Fruit fly (Drosophila melanogaster) whole organism, wandering third instar larva: ENCODE measurements around the gene CG43925.

Source experiments
- CG32264 ChIP-seq: fragments of 200-800 bp; sonication (Bioruptor generic); optimal IDR thresholded peaks from 2 replicates; lab custom pipeline; 2016; ENCODE audit warnings: missing biosample characterization, missing genetic modification characterization
- CG9705 ChIP-seq: fragments of 200-800 bp; sonication (Bioruptor generic); optimal IDR thresholded peaks from 2 replicates; lab custom pipeline; 2018; ENCODE audit warnings: missing biosample characterization, mild to moderate bottlenecking, missing genetic modification characterization
- CrebA ChIP-seq: fragments of 200-800 bp; sonication (Bioruptor generic); optimal IDR thresholded peaks from 2 replicates; lab custom pipeline; 2016; ENCODE audit warnings: missing biosample characterization, mild to moderate bottlenecking, missing genetic modification characterization, borderline replicate concordance
- Dfd ChIP-seq: fragments of >200 bp; optimal IDR thresholded peaks from 2 replicates; lab custom pipeline; 2017; ENCODE audit warnings: missing biosample characterization, missing genetic modification characterization
- Dif ChIP-seq: fragments of 200-275, 200-300 bp; sonication (Bioruptor generic); optimal IDR thresholded peaks from 2 replicates; lab custom pipeline; 2018; ENCODE audit warnings: missing biosample characterization, missing genetic modification characterization; ENCODE audit not compliant: partially characterized antibody
- GATAd ChIP-seq: sonication (Bioruptor generic); optimal IDR thresholded peaks from 2 replicates; lab custom pipeline; 2016; ENCODE audit warnings: missing biosample characterization, missing genetic modification characterization
- HLH106 ChIP-seq: fragments of 200-800 bp; optimal IDR thresholded peaks from 3 replicates; lab custom pipeline; 2019; ENCODE audit warnings: missing biosample characterization, mild to moderate bottlenecking, missing genetic modification characterization, moderate library complexity
- Hnf4 ChIP-seq: fragments of 200-800 bp; sonication (Bioruptor generic); optimal IDR thresholded peaks from 2 replicates; lab custom pipeline; 2016; ENCODE audit warnings: missing biosample characterization, mild to moderate bottlenecking, missing genetic modification characterization
- Hr83 ChIP-seq: fragments of 200-300 bp; sonication (Bioruptor generic); optimal IDR thresholded peaks from 2 replicates; lab custom pipeline; 2016; ENCODE audit warnings: missing biosample characterization, mild to moderate bottlenecking, missing genetic modification characterization, moderate library complexity; ENCODE audit not compliant: poor library complexity, severe bottlenecking
- Jra ChIP-seq: sonication (Bioruptor generic); optimal IDR thresholded peaks from 2 replicates; lab custom pipeline; 2016; ENCODE audit warnings: missing biosample characterization, missing genetic modification characterization
- Mio ChIP-seq: sonication (Bioruptor generic); optimal IDR thresholded peaks from 2 replicates; lab custom pipeline; 2016; ENCODE audit warnings: missing biosample characterization, missing genetic modification characterization
- Myc ChIP-seq: fragments of >200 bp; optimal IDR thresholded peaks from 2 replicates; lab custom pipeline; 2017
- N ChIP-seq: fragments of >200 bp; optimal IDR thresholded peaks from 2 replicates; lab custom pipeline; 2018; ENCODE audit warnings: missing biosample characterization, missing external identifiers, missing genetic modification characterization
- OdsH ChIP-seq: fragments of 200-800 bp; sonication (Bioruptor generic); optimal IDR thresholded peaks from 2 replicates; lab custom pipeline; 2016; ENCODE audit warnings: missing biosample characterization, mild to moderate bottlenecking, missing genetic modification characterization
- Rel ChIP-seq, 2 experiments: fragments of 200-800 bp; sonication (Bioruptor generic) in 1 of 2; optimal IDR thresholded peaks; 2 replicates in 1 of 2; 3 replicates in 1 of 2; lab custom pipeline; 2016 to 2019; ENCODE audit warnings: mild to moderate bottlenecking in 2 of 2, missing biosample characterization in 2 of 2, missing genetic modification characterization in 2 of 2, moderate library complexity in 1 of 2
- Sp1 ChIP-seq: fragments of 200-800 bp; sonication (Bioruptor generic); optimal IDR thresholded peaks from 3 replicates; lab custom pipeline; 2019; ENCODE audit warnings: missing biosample characterization, mild to moderate bottlenecking, missing genetic modification characterization, moderate library complexity
- Vsx2 ChIP-seq: fragments of 200-300, 225-300 bp; sonication (Bioruptor generic); optimal IDR thresholded peaks from 2 replicates; lab custom pipeline; 2018; ENCODE audit warnings: missing biosample characterization, missing genetic modification characterization; ENCODE audit not compliant: partially characterized antibody
- brk ChIP-seq: fragments of 200-800 bp; sonication (Bioruptor generic); optimal IDR thresholded peaks from 2 replicates; lab custom pipeline; 2016; ENCODE audit warnings: missing biosample characterization, mild to moderate bottlenecking, missing genetic modification characterization
- dmrt93B ChIP-seq: fragments of 200-800 bp; sonication (Bioruptor generic); optimal IDR thresholded peaks from 2 replicates; lab custom pipeline; 2018; ENCODE audit warnings: missing biosample characterization, mild to moderate bottlenecking, missing genetic modification characterization
- ey ChIP-seq: fragments of 200-800 bp; sonication (Bioruptor generic); optimal IDR thresholded peaks from 2 replicates; lab custom pipeline; 2016; ENCODE audit warnings: missing biosample characterization, missing genetic modification characterization
- foxo ChIP-seq, 2 experiments: fragments of 200-800 bp; sonication (Bioruptor generic); optimal IDR thresholded peaks; 2 replicates in 1 of 2; 3 replicates in 1 of 2; lab custom pipeline; 2016 to 2017; ENCODE audit warnings: missing biosample characterization in 2 of 2, missing genetic modification characterization in 2 of 2
- fru ChIP-seq: fragments of 200-800 bp; sonication (Bioruptor generic); optimal IDR thresholded peaks from 3 replicates; lab custom pipeline; 2016; ENCODE audit warnings: missing biosample characterization, mild to moderate bottlenecking, missing genetic modification characterization
- h ChIP-seq: fragments of 200-800 bp; sonication (Bioruptor generic); optimal IDR thresholded peaks from 3 replicates; lab custom pipeline; 2016; ENCODE audit warnings: missing biosample characterization, mild to moderate bottlenecking, missing genetic modification characterization
- jim ChIP-seq: fragments of 175-275, 200-325 bp; sonication (Bioruptor generic); optimal IDR thresholded peaks from 2 replicates; lab custom pipeline; 2016; ENCODE audit warnings: missing biosample characterization, mild to moderate bottlenecking, missing genetic modification characterization
- lola ChIP-seq: fragments of >200 bp; optimal IDR thresholded peaks from 2 replicates; lab custom pipeline; 2017; ENCODE audit warnings: missing biosample characterization, missing genetic modification characterization
- pan ChIP-seq: fragments of >200 bp; optimal IDR thresholded peaks from 2 replicates; lab custom pipeline; 2017
- psq ChIP-seq: fragments of 200-800 bp; sonication (Bioruptor generic); optimal IDR thresholded peaks from 3 replicates; lab custom pipeline; 2017; ENCODE audit warnings: missing biosample characterization, mild to moderate bottlenecking, missing genetic modification characterization, moderate library complexity
- rgr ChIP-seq: fragments of 200-800 bp; sonication (Bioruptor generic); optimal IDR thresholded peaks from 3 replicates; lab custom pipeline; 2016; ENCODE audit warnings: missing biosample characterization, mild to moderate bottlenecking, missing genetic modification characterization
- sage ChIP-seq: fragments of 200-800 bp; sonication (Bioruptor generic); optimal IDR thresholded peaks from 2 replicates; lab custom pipeline; 2016; ENCODE audit warnings: missing biosample characterization, mild to moderate bottlenecking, missing genetic modification characterization
- sv ChIP-seq: fragments of 200-800 bp; sonication (Bioruptor generic); optimal IDR thresholded peaks from 3 replicates; lab custom pipeline; 2016; ENCODE audit warnings: missing biosample characterization, missing genetic modification characterization
- tai ChIP-seq: sonication (Bioruptor generic); optimal IDR thresholded peaks from 2 replicates; lab custom pipeline; 2016; ENCODE audit warnings: missing biosample characterization, missing genetic modification characterization
- woc ChIP-seq: sonication (Bioruptor generic); optimal IDR thresholded peaks from 2 replicates; lab custom pipeline; 2016; ENCODE audit warnings: missing biosample characterization, mild to moderate bottlenecking, missing genetic modification characterization

CG43925 gene

DNA sequence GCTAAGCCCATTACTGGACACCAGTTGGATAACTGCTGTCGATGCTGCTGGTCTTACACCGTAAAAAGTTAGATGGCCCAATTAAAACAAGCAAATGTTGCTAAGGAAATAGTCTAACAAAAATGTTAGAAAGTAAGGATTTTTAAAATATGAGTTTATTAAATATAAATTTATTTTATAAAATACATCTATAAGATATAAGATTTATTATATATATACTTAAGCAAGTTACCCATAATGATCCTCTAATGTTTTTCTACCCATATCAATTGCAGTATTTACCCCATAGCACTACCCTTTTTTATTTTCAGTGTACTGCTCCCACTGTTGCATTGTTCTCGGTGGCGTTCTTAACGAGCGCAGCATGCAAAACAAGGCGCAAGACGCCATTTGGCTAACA, 30.0 kb upstream of the CG43925 start:
- TF ChIP-seq sv (GFP tag; lab: Kevin White, UChicago), result no peak
- no peak for TF ChIP-seq CrebA (GFP tag; lab: Kevin White, UChicago)
- no peak for TF ChIP-seq Dif (GFP tag; lab: Kevin White, UChicago)
- peak in 1 of 2 experiments; percentile 38 for TF ChIP-seq foxo (GFP tag; optimal IDR thresholded peaks at IDR 0.05; lab: Kevin White, UChicago)
- TF ChIP-seq N (GFP tag; lab: Kevin White, UChicago), result no peak
- no peak for TF ChIP-seq lola
- TF ChIP-seq brk (GFP tag; lab: Kevin White, UChicago), result no peak
- TF ChIP-seq Sp1 (GFP tag; lab: Kevin White, UChicago), result peak; percentile 54
- no peak for TF ChIP-seq CG9705 (GFP tag; lab: Kevin White, UChicago)
- no peak for TF ChIP-seq fru (GFP tag; lab: Kevin White, UChicago)
- TF ChIP-seq Dfd (GFP tag; lab: Kevin White, UChicago), result no peak
- no peak for TF ChIP-seq h
- peak; percentile 20 for TF ChIP-seq OdsH
- no peak for TF ChIP-seq jim (GFP tag; lab: Kevin White, UChicago)
- TF ChIP-seq tai (GFP tag; lab: Kevin White, UChicago), result no peak
- TF ChIP-seq psq (GFP tag; lab: Kevin White, UChicago), result peak; percentile 46
- TF ChIP-seq dmrt93B (GFP tag; lab: Kevin White, UChicago), result peak; percentile 3
- TF ChIP-seq GATAd (GFP tag; lab: Kevin White, UChicago), result no peak
- TF ChIP-seq ey (GFP tag; lab: Kevin White, UChicago), result no peak
- no peak for TF ChIP-seq CG32264
- no peak for TF ChIP-seq pan (lab: Kevin White, UChicago)
- no peak for TF ChIP-seq Rel (GFP tag; optimal IDR thresholded peaks at IDR 0.05; lab: Kevin White, UChicago)
- no peak for TF ChIP-seq Rel (tag; optimal IDR thresholded peaks at IDR 0.05; lab: Kevin White, UChicago)
- no peak for TF ChIP-seq Hnf4
- TF ChIP-seq HLH106 (tag; lab: Kevin White, UChicago), result peak; percentile 62
- peak; percentile 16 for TF ChIP-seq rgr (GFP tag; lab: Kevin White, UChicago)
- no peak for TF ChIP-seq Hr83

DNA sequence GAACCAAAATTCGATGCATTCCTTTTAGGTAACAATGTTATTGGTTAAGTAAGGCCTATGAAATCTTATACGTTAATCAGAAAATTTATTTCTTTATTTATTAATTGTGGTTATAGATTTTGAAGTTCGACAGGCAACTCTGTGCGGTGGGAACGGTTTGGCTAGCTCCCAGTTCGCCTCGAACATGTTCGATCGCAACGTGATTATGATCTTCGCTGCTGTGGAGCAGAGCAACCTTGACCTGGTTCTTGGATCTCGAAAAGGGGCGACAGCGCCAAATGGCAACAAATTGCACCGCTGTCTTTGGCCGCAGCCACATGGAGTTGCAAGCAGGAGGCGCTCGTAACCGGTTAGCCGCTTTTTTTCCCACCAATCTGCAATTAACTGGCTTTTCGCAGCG, 21.9 kb upstream of the CG43925 start:
- TF ChIP-seq ey (GFP tag; lab: Kevin White, UChicago) (no peak), Hr83 (no peak), Dif (GFP tag; lab: Kevin White, UChicago) (peak; percentile 14)

DNA sequence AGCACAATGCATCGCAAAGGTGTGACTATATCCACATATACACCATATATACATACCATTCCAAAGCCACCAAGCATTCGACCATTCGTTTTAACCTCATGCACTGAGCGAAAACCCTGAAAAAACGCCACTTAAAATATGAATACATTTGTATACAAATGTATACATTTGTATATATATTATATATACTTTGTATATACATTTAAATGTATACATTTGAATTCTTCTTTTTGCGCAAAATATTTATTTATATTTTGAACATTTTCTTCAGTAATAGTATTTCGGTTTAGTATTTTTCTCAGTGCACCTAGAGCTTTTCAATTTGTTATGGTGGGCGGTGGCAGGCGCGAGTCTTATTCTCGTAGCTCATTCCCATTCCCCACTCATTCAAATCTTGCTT, 19.9 kb upstream of the CG43925 start:
- TF ChIP-seq sage (GFP tag; lab: Kevin White, UChicago), result no peak
- no peak for TF ChIP-seq fru (GFP tag; lab: Kevin White, UChicago)
- peak in 1 of 2 experiments; percentile 24 for TF ChIP-seq foxo (GFP tag; optimal IDR thresholded peaks at IDR 0.05; lab: Kevin White, UChicago)
- peak; percentile 22 for TF ChIP-seq psq (GFP tag; lab: Kevin White, UChicago)
- peak; percentile 1 for TF ChIP-seq Sp1 (GFP tag; lab: Kevin White, UChicago)

DNA sequence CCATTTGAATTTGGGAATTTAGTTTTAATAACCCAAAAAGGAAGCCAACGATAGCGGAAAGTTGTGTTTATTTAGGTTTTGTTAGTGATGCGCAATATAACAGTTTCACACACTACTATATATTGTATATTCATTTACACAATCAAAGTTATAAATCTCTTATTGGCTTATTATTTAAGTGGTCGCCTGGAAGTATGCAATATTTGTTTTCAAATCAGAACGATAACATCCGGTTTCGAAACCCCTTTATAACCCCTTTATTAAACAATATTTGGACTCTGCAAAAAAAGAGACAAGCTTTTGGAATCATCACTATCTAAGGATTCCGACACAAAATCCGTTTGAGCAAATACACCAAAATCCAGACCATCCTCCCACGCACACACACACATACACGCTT, 18.3 kb upstream of the CG43925 start:
- TF ChIP-seq fru (GFP tag; lab: Kevin White, UChicago) (no peak), rgr (GFP tag; lab: Kevin White, UChicago) (peak; percentile 28), Hr83 (no peak), lola (no peak), brk (GFP tag; lab: Kevin White, UChicago) (no peak), dmrt93B (GFP tag; lab: Kevin White, UChicago) (peak; percentile 5), tai (GFP tag; lab: Kevin White, UChicago) (no peak), woc (GFP tag; lab: Kevin White, UChicago) (no peak), Sp1 (GFP tag; lab: Kevin White, UChicago) (no peak), HLH106 (tag; lab: Kevin White, UChicago) (peak; percentile 27), Dfd (GFP tag; lab: Kevin White, UChicago) (no peak), CG9705 (GFP tag; lab: Kevin White, UChicago) (no peak), Jra (GFP tag; lab: Kevin White, UChicago) (no peak), h (peak; percentile 28), Mio (GFP tag; lab: Kevin White, UChicago) (no peak), GATAd (GFP tag; lab: Kevin White, UChicago) (no peak), N (GFP tag; lab: Kevin White, UChicago) (no peak), jim (GFP tag; lab: Kevin White, UChicago) (no peak), pan (lab: Kevin White, UChicago) (no peak), CrebA (GFP tag; lab: Kevin White, UChicago) (no peak), Myc (lab: Kevin White, UChicago) (peak; percentile 17), Dif (GFP tag; lab: Kevin White, UChicago) (no peak), Vsx2 (GFP tag; lab: Kevin White, UChicago) (no peak), CG32264 (no peak), foxo (GFP tag; optimal IDR thresholded peaks at IDR 0.05; lab: Kevin White, UChicago) (no peak)
